Fruit fly (Drosophila melanogaster) whole organism, embryonic: Measurements from ENCODE around the gene CG13653.

Experiments used
- Asciz ChIP-seq: fragments of 200-800 bp; sonication (Bioruptor generic); optimal IDR thresholded peaks from 2 replicates; lab custom pipeline; 2017; ENCODE audit warnings: missing biosample characterization, mild to moderate bottlenecking, missing genetic modification characterization, missing genetic modification reagents
- CG16813 ChIP-seq: fragments of 200-800 bp; sonication (Bioruptor generic); IDR thresholded peaks from 3 replicates; pipeline ENCODE4 v1.3.6; 2022; ENCODE audit warnings: missing biosample characterization, missing genetic modification characterization; ENCODE audit not compliant: partially characterized antibody
- HLH3B ChIP-seq: fragments of 200-800 bp; sonication (Bioruptor generic); IDR thresholded peaks from 2 replicates; pipeline ENCODE4 v1.3.6; 2022; ENCODE audit warnings: missing biosample characterization, missing genetic modification characterization
- Mad ChIP-seq: fragments of 200-800 bp; sonication (Bioruptor generic); optimal IDR thresholded peaks from 2 replicates; lab custom pipeline; 2016; ENCODE audit warnings: missing biosample characterization, missing genetic modification characterization
- bsh ChIP-seq, 2 experiments: fragments of 200-800 bp; sonication (Bioruptor generic); optimal IDR thresholded peaks; 2 replicates each; lab custom pipeline; 2017 to 2018; ENCODE audit warnings: mild to moderate bottlenecking in 2 of 2, missing biosample characterization in 2 of 2, missing genetic modification characterization in 2 of 2, moderate library complexity in 1 of 2
- chn ChIP-seq: fragments of 200-800 bp; sonication (Bioruptor generic); optimal IDR thresholded peaks from 2 replicates; lab custom pipeline; 2016; ENCODE audit warnings: missing biosample characterization, missing genetic modification characterization
- ftz-f1 ChIP-seq: fragments of 200-800 bp; sonication (Bioruptor generic); optimal IDR thresholded peaks from 2 replicates; lab custom pipeline; 2016; ENCODE audit warnings: missing biosample characterization, missing genetic modification characterization
- lilli ChIP-seq: fragments of 200-800 bp; sonication (Bioruptor generic); optimal IDR thresholded peaks from 3 replicates; lab custom pipeline; 2016; ENCODE audit warnings: missing biosample characterization, missing genetic modification characterization
- mam ChIP-seq: fragments of 200-800 bp; sonication (Bioruptor generic); optimal IDR thresholded peaks from 3 replicates; lab custom pipeline; 2016; ENCODE audit warnings: missing biosample characterization, missing genetic modification characterization
- pros ChIP-seq: fragments of 200-800 bp; sonication (Bioruptor generic); optimal IDR thresholded peaks from 3 replicates; lab custom pipeline; 2019; ENCODE audit warnings: missing biosample characterization, mild to moderate bottlenecking, missing genetic modification characterization, moderate library complexity
- wek ChIP-seq: fragments of 200-800 bp; sonication (Bioruptor generic); optimal IDR thresholded peaks from 3 replicates; lab custom pipeline; 2018; ENCODE audit warnings: missing biosample characterization, mild to moderate bottlenecking, missing genetic modification characterization, moderate library complexity
- zfh1 ChIP-seq: fragments of 200-800 bp; sonication (Bioruptor generic); IDR thresholded peaks from 3 replicates; pipeline ENCODE4 v1.3.6; 2022; ENCODE audit warnings: missing biosample characterization, missing genetic modification characterization

- TF ChIP-seq pros (GFP tag; lab: Kevin White, UChicago) (no peak), wek (GFP tag; lab: Kevin White, UChicago) (no peak), Asciz (no peak), Mad (no peak), lilli (GFP tag; lab: Kevin White, UChicago) (no peak), CG16813 (GFP tag; lab: Robert Waterston, UW) (no peak), mam (GFP tag; lab: Kevin White, UChicago) (no peak), bsh (GFP tag; optimal IDR thresholded peaks at IDR 0.05; lab: Kevin White, UChicago) (no peak), HLH3B (GFP tag; lab: Robert Waterston, UW) (no peak), chn (GFP tag; lab: Kevin White, UChicago) (no peak), zfh1 (no peak), ftz-f1 (no peak)
These were observed 40.0 kb downstream of the CG13653 start, which contains the start of gene Sil1 for dm6 chr3R:25235362-25235761.
